Worm (Caenorhabditis elegans) whole organism, L2 larva: Measurements from ENCODE around the gene T01D3.6.

Experiments
- C34F6.9 ChIP-seq: fragments of 150-350 bp; optimal IDR thresholded peaks from 2 replicates; lab custom pipeline; 2014; ENCODE audit warnings: missing biosample characterization, missing genetic modification characterization
- F13H6.1 ChIP-seq: sonication (generic microtip); optimal IDR thresholded peaks from 2 replicates; lab custom pipeline; 2016; ENCODE audit warnings: missing genetic modification characterization, missing compliant biosample characterization
- R02D3.7 ChIP-seq: fragments of 150-350 bp; optimal IDR thresholded peaks from 2 replicates; lab custom pipeline; 2014; ENCODE audit warnings: missing biosample characterization, missing genetic modification characterization
- ZK546.5 ChIP-seq: sonication (generic microtip); optimal IDR thresholded peaks from 2 replicates; lab custom pipeline; 2017; ENCODE audit warnings: missing biosample characterization, missing genetic modification characterization
- alr-1 ChIP-seq: fragments of 150-350 bp; optimal IDR thresholded peaks from 2 replicates; lab custom pipeline; 2014; ENCODE audit warnings: missing biosample characterization, missing genetic modification characterization
- aly-2 ChIP-seq: fragments of 150-350 bp; optimal IDR thresholded peaks from 2 replicates; lab custom pipeline; 2014; ENCODE audit warnings: missing biosample characterization, missing genetic modification characterization
- ama-1 ChIP-seq: fragments of 150-350 bp; optimal IDR thresholded peaks from 2 replicates; lab custom pipeline; 2018; ENCODE audit warnings: inconsistent platforms
- blmp-1 ChIP-seq: sonication (generic microtip); optimal IDR thresholded peaks from 2 replicates; lab custom pipeline; 2017; ENCODE audit warnings: missing genetic modification characterization, mild to moderate bottlenecking, missing compliant biosample characterization, antibody characterized with exemption, moderate library complexity; ENCODE audit not compliant: insufficient read depth
- ceh-16 ChIP-seq: fragments of 150-350 bp; optimal IDR thresholded peaks from 2 replicates; lab custom pipeline; 2014; ENCODE audit warnings: missing biosample characterization, missing genetic modification characterization
- crh-2 ChIP-seq: sonication (generic microtip); optimal IDR thresholded peaks from 2 replicates; lab custom pipeline; 2017; ENCODE audit warnings: missing biosample characterization, missing genetic modification characterization
- dmd-4 ChIP-seq: sonication (generic microtip); optimal IDR thresholded peaks from 2 replicates; lab custom pipeline; 2017; ENCODE audit warnings: missing biosample characterization, missing genetic modification characterization
- egl-27 ChIP-seq: sonication (generic microtip); optimal IDR thresholded peaks from 3 replicates; lab custom pipeline; 2017; ENCODE audit warnings: missing biosample characterization, missing genetic modification reagents, missing genetic modification characterization
- elt-1 ChIP-seq: fragments of 150-350 bp; optimal IDR thresholded peaks from 2 replicates; lab custom pipeline; 2014; ENCODE audit warnings: missing biosample characterization, missing genetic modification characterization
- elt-3 ChIP-seq: sonication (generic microtip); optimal IDR thresholded peaks from 2 replicates; lab custom pipeline; 2017; ENCODE audit warnings: missing biosample characterization, missing genetic modification characterization
- fos-1 ChIP-seq: fragments of 150-350 bp; optimal IDR thresholded peaks from 2 replicates; lab custom pipeline; 2014; ENCODE audit warnings: missing biosample characterization, missing genetic modification characterization
- gmeb-1 ChIP-seq: fragments of 150-350 bp; optimal IDR thresholded peaks from 2 replicates; lab custom pipeline; 2014; ENCODE audit warnings: missing biosample characterization, missing genetic modification characterization
- lin-11 ChIP-seq: fragments of 150-350 bp; sonication (generic microtip); optimal IDR thresholded peaks from 2 replicates; lab custom pipeline; 2014; ENCODE audit warnings: missing biosample characterization, missing genetic modification characterization, inconsistent platforms, mixed read lengths
- lin-13 ChIP-seq: fragments of 150-350 bp; optimal IDR thresholded peaks from 2 replicates; lab custom pipeline; 2014; ENCODE audit warnings: missing biosample characterization, missing genetic modification reagents, missing genetic modification characterization
- lin-39 ChIP-seq: fragments of 150-350 bp; optimal IDR thresholded peaks from 2 replicates; lab custom pipeline; 2014; ENCODE audit warnings: missing biosample characterization, missing genetic modification reagents, missing genetic modification characterization
- mab-5 ChIP-seq: fragments of 150-350 bp; optimal IDR thresholded peaks from 2 replicates; lab custom pipeline; 2014; ENCODE audit warnings: missing biosample characterization, missing genetic modification characterization
- mbf-1 ChIP-seq: sonication (generic microtip); optimal IDR thresholded peaks from 2 replicates; lab custom pipeline; 2017; ENCODE audit warnings: missing biosample characterization, missing genetic modification characterization
- mdl-1 ChIP-seq, 2 experiments: fragments of 150-350 bp in 1 of 2; sonication (generic microtip) in 1 of 2; optimal IDR thresholded peaks; 2 replicates each; lab custom pipeline; 2017; ENCODE audit warnings: missing biosample characterization in 2 of 2, missing genetic modification characterization in 2 of 2
- nhr-11 ChIP-seq: fragments of 150-350 bp; optimal IDR thresholded peaks from 2 replicates; lab custom pipeline; 2014; ENCODE audit warnings: missing biosample characterization, missing genetic modification characterization
- nhr-12 ChIP-seq: fragments of 150-350 bp; optimal IDR thresholded peaks from 2 replicates; lab custom pipeline; 2014; ENCODE audit warnings: missing biosample characterization, missing genetic modification characterization
- nhr-129 ChIP-seq: fragments of 150-350 bp; optimal IDR thresholded peaks from 2 replicates; lab custom pipeline; 2014; ENCODE audit warnings: missing biosample characterization, missing genetic modification characterization
- nhr-21 ChIP-seq: fragments of 150-350 bp; optimal IDR thresholded peaks from 2 replicates; lab custom pipeline; 2014; ENCODE audit warnings: missing biosample characterization, missing genetic modification characterization
- nhr-23 ChIP-seq: fragments of 150-350 bp; optimal IDR thresholded peaks from 2 replicates; lab custom pipeline; 2014; ENCODE audit warnings: missing biosample characterization, missing genetic modification reagents, missing genetic modification characterization
- nhr-237 ChIP-seq: fragments of 150-350 bp; optimal IDR thresholded peaks from 2 replicates; lab custom pipeline; 2014; ENCODE audit warnings: missing biosample characterization, missing genetic modification characterization
- nhr-25 ChIP-seq: fragments of 150-350 bp; sonication (generic microtip); optimal IDR thresholded peaks from 3 replicates; lab custom pipeline; 2014; ENCODE audit warnings: missing biosample characterization, missing genetic modification characterization
- nhr-6 ChIP-seq: fragments of 150-350 bp; optimal IDR thresholded peaks from 2 replicates; lab custom pipeline; 2014; ENCODE audit warnings: missing biosample characterization, missing genetic modification characterization
- nhr-77 ChIP-seq: fragments of 150-350 bp; optimal IDR thresholded peaks from 2 replicates; lab custom pipeline; 2014; ENCODE audit warnings: missing biosample characterization, missing genetic modification characterization
- peb-1 ChIP-seq: fragments of 150-350 bp; optimal IDR thresholded peaks from 2 replicates; lab custom pipeline; 2014; ENCODE audit warnings: missing biosample characterization, missing genetic modification characterization
- sem-4 ChIP-seq: fragments of 150-350 bp; optimal IDR thresholded peaks from 2 replicates; lab custom pipeline; 2014; ENCODE audit warnings: missing biosample characterization, missing genetic modification reagents, missing genetic modification characterization
- skn-1 ChIP-seq: sonication (generic microtip); optimal IDR thresholded peaks from 2 replicates; lab custom pipeline; 2017; ENCODE audit warnings: missing biosample characterization, missing genetic modification characterization
- sma-3 ChIP-seq: sonication (generic microtip); optimal IDR thresholded peaks from 2 replicates; lab custom pipeline; 2016; ENCODE audit warnings: missing genetic modification reagents, missing genetic modification characterization, missing compliant biosample characterization
- sma-9 ChIP-seq, 2 experiments: fragments of 150-350 bp in 1 of 2; sonication (generic microtip) in 1 of 2; optimal IDR thresholded peaks; 2 replicates each; lab custom pipeline; 2014 to 2016; ENCODE audit warnings: missing genetic modification characterization in 2 of 2, mild to moderate bottlenecking in 1 of 2, missing biosample characterization in 1 of 2, missing compliant biosample characterization in 1 of 2, missing genetic modification reagents in 1 of 2, moderate library complexity in 1 of 2
- unc-55 ChIP-seq: fragments of 150-350 bp; sonication (generic microtip); optimal IDR thresholded peaks from 3 replicates; lab custom pipeline; 2014; ENCODE audit warnings: missing biosample characterization, missing genetic modification reagents, missing genetic modification characterization
- unc-62 ChIP-seq: fragments of 150-350 bp; optimal IDR thresholded peaks from 2 replicates; lab custom pipeline; 2014; ENCODE audit warnings: missing biosample characterization, missing genetic modification reagents, missing genetic modification characterization
- zag-1 ChIP-seq: fragments of 150-350 bp; optimal IDR thresholded peaks from 2 replicates; lab custom pipeline; 2014; ENCODE audit warnings: missing biosample characterization, missing genetic modification characterization
- ztf-11 ChIP-seq: sonication (generic microtip); optimal IDR thresholded peaks from 2 replicates; lab custom pipeline; 2017; ENCODE audit warnings: missing biosample characterization, missing genetic modification characterization

The T01D3.6 gene

DNA sequence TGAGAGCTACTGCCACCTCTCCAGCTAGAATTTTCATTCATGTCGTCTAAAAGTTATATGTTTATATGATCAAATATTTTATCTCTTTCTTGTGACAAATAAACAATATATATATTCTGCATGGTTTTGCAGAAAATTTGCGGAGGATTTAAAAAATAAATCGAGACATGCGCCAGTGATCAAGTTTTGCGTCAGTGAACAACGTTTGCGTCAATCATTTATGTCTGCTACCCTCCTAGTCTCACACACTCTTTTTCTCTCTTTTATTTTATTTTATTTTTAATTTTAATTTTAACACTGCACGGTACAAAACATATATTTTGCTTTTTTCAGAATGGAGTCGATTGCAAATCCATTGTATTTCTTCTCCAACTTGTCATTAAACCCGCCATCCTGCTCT is 38.1 kb upstream of the T01D3.6 start, which contains the start of the genes tag-65 and ccz-1 (continued):
- TF ChIP-seq lin-13 (GFP tag; lab: Kevin White, UChicago) (peak; percentile 87), nhr-11 (tag; lab: Kevin White, UChicago) (no peak), crh-2 (tag; lab: Kevin White, UChicago) (peak; percentile 88), dmd-4 (tag; lab: Kevin White, UChicago) (peak; percentile 33), unc-55 (peak; percentile 97), nhr-12 (no peak), R02D3.7 (tag; lab: Kevin White, UChicago) (peak; percentile 68), F13H6.1 (peak; percentile 86), fos-1 (tag; lab: Kevin White, UChicago) (peak; percentile 69)

DNA sequence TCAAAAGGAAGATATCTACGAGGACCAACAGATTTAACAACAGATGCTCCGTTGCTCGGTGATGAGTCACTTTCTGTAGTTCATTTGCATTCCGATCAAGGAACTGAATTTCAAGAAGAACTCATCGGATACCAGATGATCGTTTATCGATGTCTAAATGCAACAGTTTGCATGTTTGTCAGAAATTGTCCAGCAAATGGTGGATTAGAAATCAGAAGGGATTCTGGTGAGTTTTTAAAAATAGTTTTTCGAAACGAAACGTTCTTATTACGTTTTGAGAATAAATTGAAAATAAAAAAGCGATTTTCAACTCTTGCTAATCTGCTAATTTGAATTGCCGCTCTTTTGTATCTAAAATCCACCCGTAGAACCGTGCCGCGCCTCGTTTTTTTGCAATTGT is 36.8 kb upstream of the T01D3.6 start:
- TF ChIP-seq gmeb-1 (tag; lab: Kevin White, UChicago): no peak
- TF ChIP-seq fos-1 (tag; lab: Kevin White, UChicago): no peak
- no peak for TF ChIP-seq skn-1
- TF ChIP-seq dmd-4 (tag; lab: Kevin White, UChicago): no peak
- no peak for TF ChIP-seq egl-27 (tag; lab: Kevin White, UChicago)
- no peak for TF ChIP-seq nhr-129
- TF ChIP-seq ceh-16 (tag; lab: Kevin White, UChicago): no peak

DNA sequence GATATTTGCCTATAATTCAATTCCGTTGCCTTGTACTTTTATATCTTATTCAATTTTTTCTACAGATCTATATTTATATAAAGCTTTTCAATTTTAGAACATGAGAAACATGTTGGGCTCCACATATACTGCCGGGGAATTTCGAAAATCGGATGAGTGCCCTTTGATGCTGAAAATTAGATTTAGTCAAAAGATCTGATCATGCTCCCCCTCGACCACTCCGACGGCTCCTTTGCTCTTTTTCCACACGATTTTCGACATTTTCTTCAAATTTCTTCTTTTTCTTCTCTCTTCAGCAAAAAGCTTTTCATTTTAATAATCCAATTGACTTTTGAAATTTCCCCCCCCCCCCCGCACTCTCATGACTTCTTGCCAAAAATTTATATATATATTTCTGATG is 35.2 kb upstream of the T01D3.6 start:
- no peak for TF ChIP-seq peb-1
- TF ChIP-seq nhr-77 (tag; lab: Kevin White, UChicago): no peak
- TF ChIP-seq ztf-11: no peak
- no peak for TF ChIP-seq elt-3
- no peak for TF ChIP-seq alr-1 (tag; lab: Kevin White, UChicago)
- no peak for TF ChIP-seq fos-1 (tag; lab: Kevin White, UChicago)
- TF ChIP-seq nhr-6: no peak
- no peak for TF ChIP-seq nhr-237
- no peak for TF ChIP-seq aly-2 (tag; lab: Kevin White, UChicago)
- no peak for TF ChIP-seq unc-55
- TF ChIP-seq R02D3.7 (tag; lab: Kevin White, UChicago): no peak
- TF ChIP-seq nhr-25: no peak
- no peak for TF ChIP-seq sma-3
- TF ChIP-seq nhr-129: no peak

DNA sequence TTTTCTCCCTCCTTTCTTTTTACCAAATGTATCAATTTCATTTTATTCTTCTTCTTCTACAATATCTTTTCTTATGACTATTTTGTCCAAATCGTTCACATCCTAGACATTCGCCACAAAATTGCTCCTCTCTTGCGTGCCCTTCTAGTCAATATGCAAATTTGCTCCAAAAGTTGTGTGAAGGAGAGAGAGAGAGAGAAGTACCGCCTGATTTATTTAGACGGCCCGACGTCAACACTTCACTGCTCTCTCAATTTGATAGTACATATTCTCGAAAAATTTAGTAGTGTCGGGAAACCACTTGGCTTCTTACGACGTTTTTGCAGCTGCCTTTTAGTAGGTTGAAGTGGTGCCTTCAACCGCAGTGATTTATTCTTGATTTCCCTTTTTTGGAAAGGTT is 30.1 kb upstream of the T01D3.6 start:
- TF ChIP-seq ZK546.5 (tag; lab: Kevin White, UChicago): no peak
- peak; percentile 11 for TF ChIP-seq C34F6.9 (tag; lab: Kevin White, UChicago)

DNA sequence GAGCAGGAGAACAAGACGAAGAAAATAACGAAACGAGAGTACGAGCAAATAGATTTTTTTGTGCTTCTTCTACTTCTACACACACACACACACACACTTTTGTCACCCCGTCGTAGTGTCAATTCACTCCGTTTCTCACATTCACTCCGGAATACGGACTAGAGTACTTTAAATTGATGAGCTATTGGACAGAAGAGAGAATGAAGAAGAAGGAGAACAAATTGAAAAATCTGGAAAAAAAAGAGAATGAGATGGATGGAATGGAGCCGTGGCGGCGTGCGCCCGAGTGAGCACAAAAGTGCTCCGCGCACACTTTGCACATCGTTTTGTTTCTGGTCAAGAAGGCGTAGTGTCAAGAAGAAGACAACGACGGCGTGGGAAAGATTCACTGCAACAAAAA is 29.1 kb upstream of the T01D3.6 start:
- no peak for TF ChIP-seq nhr-23 (tag; lab: Kevin White, UChicago)
- TF ChIP-seq nhr-6: no peak
- no peak for TF ChIP-seq elt-1 (tag; lab: Kevin White, UChicago)
- TF ChIP-seq ZK546.5 (tag; lab: Kevin White, UChicago): no peak
- TF ChIP-seq nhr-11 (tag; lab: Kevin White, UChicago): no peak
- no peak for TF ChIP-seq gmeb-1 (tag; lab: Kevin White, UChicago)
- no peak for TF ChIP-seq F13H6.1
- no peak for TF ChIP-seq nhr-21 (tag; lab: Kevin White, UChicago)
- no peak for TF ChIP-seq unc-62 (GFP tag; lab: Kevin White, UChicago)
- TF ChIP-seq alr-1 (tag; lab: Kevin White, UChicago): no peak
- TF ChIP-seq nhr-25: no peak
- TF ChIP-seq sem-4 (tag; lab: Kevin White, UChicago): no peak
- TF ChIP-seq peb-1: no peak
- TF ChIP-seq ztf-11: no peak
- no peak for TF ChIP-seq sma-9 (GFP tag; optimal IDR thresholded peaks at IDR 0.05; lab: Kevin White, UChicago)
- no peak for TF ChIP-seq sma-9 (tag; optimal IDR thresholded peaks at IDR 0.05; lab: Kevin White, UChicago)
- no peak for TF ChIP-seq zag-1
- no peak for TF ChIP-seq mdl-1 (tag; optimal IDR thresholded peaks at IDR 0.05; lab: Kevin White, UChicago)
- TF ChIP-seq elt-3: no peak

DNA sequence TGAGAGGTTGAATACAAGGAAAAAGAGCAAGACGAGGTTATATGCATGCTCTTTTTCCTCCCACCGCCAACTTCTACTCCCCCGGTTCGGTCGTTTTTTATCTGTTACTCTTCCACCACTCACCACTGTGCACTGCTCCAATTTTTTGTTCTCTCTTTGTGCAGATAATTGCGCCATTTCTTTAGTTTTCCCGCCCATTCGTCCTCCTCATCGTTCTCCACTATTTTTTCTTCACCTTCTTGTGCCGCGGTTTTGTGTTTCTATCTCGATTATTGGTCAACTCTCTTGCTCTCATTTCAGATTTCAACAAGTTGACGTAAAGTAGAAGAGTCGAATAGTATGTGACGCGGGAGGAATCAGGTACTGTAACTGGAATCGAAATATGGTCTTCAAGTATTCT is 27.0 kb upstream of the T01D3.6 start, which contains the start of gene T01D3.1:
T01D3.1 (plus strand) TSS at position 301 of the 400 bp plus-strand sequence.
- TF ChIP-seq mbf-1 (tag; lab: Kevin White, UChicago) (no peak), mdl-1 (tag; optimal IDR thresholded peaks at IDR 0.05; lab: Kevin White, UChicago) (no peak), skn-1 (no peak), nhr-12 (no peak), egl-27 (tag; lab: Kevin White, UChicago) (no peak), lin-11 (tag; lab: Kevin White, UChicago) (no peak), sma-3 (no peak), alr-1 (tag; lab: Kevin White, UChicago) (no peak), lin-39 (tag; lab: Kevin White, UChicago) (no peak), zag-1 (no peak), blmp-1 (no peak), nhr-25 (no peak), crh-2 (tag; lab: Kevin White, UChicago) (no peak), ama-1 (no peak), mab-5 (no peak), nhr-77 (tag; lab: Kevin White, UChicago) (no peak), nhr-6 (no peak), elt-3 (no peak), elt-1 (tag; lab: Kevin White, UChicago) (no peak)
